Worm (Caenorhabditis elegans) whole organism, late embryonic: ENCODE results near the gene grd-8.

ENCODE experiments used
- Y22D7AL.16 ChIP-seq: sonication (generic microtip); optimal IDR thresholded peaks from 2 replicates; lab custom pipeline; 2016; ENCODE audit warnings: missing genetic modification characterization, missing compliant biosample characterization
- ama-1 ChIP-seq: fragments of 150-350 bp; optimal IDR thresholded peaks from 2 replicates; lab custom pipeline; 2014
- ceh-30 ChIP-seq: fragments of 150-350 bp; optimal IDR thresholded peaks from 2 replicates; lab custom pipeline; 2014; ENCODE audit warnings: missing biosample characterization, missing genetic modification characterization
- ceh-48 ChIP-seq: sonication (generic microtip); optimal IDR thresholded peaks from 2 replicates; lab custom pipeline; 2016; ENCODE audit warnings: missing genetic modification characterization, inconsistent platforms, missing compliant biosample characterization
- che-1 ChIP-seq: sonication (generic microtip); optimal IDR thresholded peaks from 2 replicates; lab custom pipeline; 2016; ENCODE audit warnings: mild to moderate bottlenecking, missing genetic modification characterization, missing compliant biosample characterization
- dve-1 ChIP-seq: sonication (generic microtip); optimal IDR thresholded peaks from 2 replicates; lab custom pipeline; 2017; ENCODE audit warnings: antibody characterized with exemption, mild to moderate bottlenecking, missing genetic modification characterization, missing compliant biosample characterization
- elt-2 ChIP-seq: sonication (generic microtip); optimal IDR thresholded peaks from 2 replicates; lab custom pipeline; 2016; ENCODE audit warnings: missing genetic modification reagents, missing genetic modification characterization, missing compliant biosample characterization
- nfya-1 ChIP-seq: sonication (generic microtip); optimal IDR thresholded peaks from 2 replicates; lab custom pipeline; 2017; ENCODE audit warnings: missing genetic modification characterization, mild to moderate bottlenecking, missing compliant biosample characterization, antibody characterized with exemption, moderate library complexity
- odd-2 ChIP-seq: sonication (generic microtip); optimal IDR thresholded peaks from 2 replicates; lab custom pipeline; 2017; ENCODE audit warnings: antibody characterized with exemption, mild to moderate bottlenecking, missing genetic modification characterization, missing compliant biosample characterization
- pat-9 ChIP-seq: fragments of 200-800 bp; sonication (Bioruptor generic); optimal IDR thresholded peaks from 2 replicates; lab custom pipeline; 2018; ENCODE audit warnings: mild to moderate bottlenecking, missing genetic modification characterization, moderate library complexity, missing compliant biosample characterization
- pha-4 ChIP-seq: fragments of 150-350 bp; optimal IDR thresholded peaks from 2 replicates; lab custom pipeline; 2018; ENCODE audit warnings: missing biosample characterization, missing genetic modification reagents, missing genetic modification characterization
- pqm-1 ChIP-seq: sonication (generic microtip); optimal IDR thresholded peaks from 2 replicates; lab custom pipeline; 2016; ENCODE audit warnings: missing genetic modification characterization, missing compliant biosample characterization
- ttx-3 ChIP-seq: sonication (generic microtip); optimal IDR thresholded peaks from 2 replicates; lab custom pipeline; 2016; ENCODE audit warnings: missing genetic modification reagents, missing genetic modification characterization, missing compliant biosample characterization
- unc-55 ChIP-seq: sonication (generic microtip); optimal IDR thresholded peaks from 2 replicates; lab custom pipeline; 2017; ENCODE audit warnings: missing biosample characterization, missing genetic modification reagents, missing genetic modification characterization

DNA sequence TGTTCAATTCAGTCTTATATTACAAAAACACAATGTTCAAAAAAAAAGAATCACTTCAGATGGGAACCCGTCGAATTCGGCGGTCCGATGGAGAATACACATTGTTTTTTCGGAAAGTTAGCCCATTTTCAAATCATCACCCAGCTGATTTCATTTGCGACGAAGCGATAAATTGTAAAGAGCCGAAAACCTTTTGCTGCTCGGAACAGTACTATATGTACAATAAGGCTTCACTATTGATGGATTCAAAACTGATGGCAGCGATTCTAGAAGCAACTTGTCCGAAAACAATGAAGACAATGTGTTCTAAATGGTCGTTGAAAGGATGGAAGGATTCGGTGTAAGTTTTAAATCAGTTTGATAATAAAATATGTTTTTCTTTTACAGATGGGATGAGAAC is 15.6 kb downstream of the grd-8 start, which contains the start of gene C37C3.1:
- no peak for TF ChIP-seq odd-2 (tag; lab: Kevin White, UChicago)
- no peak for TF ChIP-seq unc-55
- TF ChIP-seq pat-9: no peak
- no peak for TF ChIP-seq ama-1 (lab: Kevin White, UChicago)
- TF ChIP-seq ceh-30 (tag; lab: Kevin White, UChicago): no peak
- no peak for TF ChIP-seq Y22D7AL.16 (tag; lab: Kevin White, UChicago)
- no peak for TF ChIP-seq ceh-48 (tag; lab: Kevin White, UChicago)
- no peak for TF ChIP-seq dve-1 (tag; lab: Kevin White, UChicago)
- TF ChIP-seq ttx-3: no peak
- no peak for TF ChIP-seq elt-2 (tag; lab: Kevin White, UChicago)
- no peak for TF ChIP-seq pha-4
- TF ChIP-seq che-1: no peak
- no peak for TF ChIP-seq nfya-1 (tag; lab: Kevin White, UChicago)
- TF ChIP-seq pqm-1: no peak
